Fruit fly (Drosophila melanogaster): ENCODE data around the gene CG45101.

Gene CG45101

dm6 chr3L:11091943-11092609 lies 27.3 kb downstream of the CG45101 start (continued):
- no peak for TF ChIP-seq D (optimal IDR thresholded peaks at IDR 0.05)
- TF ChIP-seq D (GFP tag; optimal IDR thresholded peaks at IDR 0.05) = peak; percentile 5
- TF ChIP-seq BEAF-32 (GFP tag; optimal IDR thresholded peaks at IDR 0.05) = peak; percentile 1
- TF ChIP-seq Hsf (GFP tag; optimal IDR thresholded peaks at IDR 0.05) = peak; percentile 57
- no peak for TF ChIP-seq CG13894 (tag; optimal IDR thresholded peaks at IDR 0.05)
- TF ChIP-seq CG6654 (GFP tag; optimal IDR thresholded peaks at IDR 0.05) = peak; percentile 14
- TF ChIP-seq lov (optimal IDR thresholded peaks at IDR 0.05) = no peak
- 0 out of 3 replicates have a peak, but pooled peaks have one; percentile 5 for TF ChIP-seq lov (GFP tag; IDR thresholded peaks at IDR 0.05)
- peak; percentile 63 for TF ChIP-seq CG33213 (GFP tag; optimal IDR thresholded peaks at IDR 0.05)
- no peak for TF ChIP-seq inv (GFP tag; IDR thresholded peaks at IDR 0.05; ENCODE audit: partially characterized antibody)
- TF ChIP-seq CG8388 (GFP tag; optimal IDR thresholded peaks at IDR 0.05) = no peak
- peak; percentile 27 for TF ChIP-seq Elba2 (GFP tag; optimal IDR thresholded peaks at IDR 0.05)
- TF ChIP-seq CG4617 (GFP tag; optimal IDR thresholded peaks at IDR 0.05; ENCODE audit: borderline replicate concordance) = peak; percentile 94
- no peak for TF ChIP-seq GATAe (GFP tag; conservative IDR thresholded peaks at IDR 0.05)
- peak; percentile 53 for TF ChIP-seq Rfx (GFP tag; IDR thresholded peaks at IDR 0.05)
- peak; percentile 64 for TF ChIP-seq Myb (GFP tag; optimal IDR thresholded peaks at IDR 0.05)
- no peak for TF ChIP-seq cg (GFP tag; optimal IDR thresholded peaks at IDR 0.05)
- no peak for TF ChIP-seq bigmax (GFP tag; optimal IDR thresholded peaks at IDR 0.05)
- peak; percentile 30 for TF ChIP-seq CG17359 (tag; optimal IDR thresholded peaks at IDR 0.05)
- TF ChIP-seq Deaf1 (tag; optimal IDR thresholded peaks at IDR 0.05) = peak; percentile 60
- TF ChIP-seq Hr78 (GFP tag; optimal IDR thresholded peaks at IDR 0.05) = no peak
- no peak for TF ChIP-seq Bgb (GFP tag; IDR thresholded peaks at IDR 0.05; ENCODE audit: partially characterized antibody)
- peak; percentile 55 for TF ChIP-seq ash1 (GFP tag; optimal IDR thresholded peaks at IDR 0.05)
- TF ChIP-seq unpg (GFP tag; optimal IDR thresholded peaks at IDR 0.05) = peak; percentile 35
- TF ChIP-seq ATbp (GFP tag; optimal IDR thresholded peaks at IDR 0.05) = no peak
- TF ChIP-seq CG3065 (GFP tag; optimal IDR thresholded peaks at IDR 0.05) = peak; percentile 34
- TF ChIP-seq disco-r (GFP tag; optimal IDR thresholded peaks at IDR 0.05) = peak; percentile 18
- no peak for TF ChIP-seq Dll (GFP tag; IDR thresholded peaks at IDR 0.05; ENCODE audit: partially characterized antibody)
- no peak for TF ChIP-seq dati (GFP tag; IDR thresholded peaks at IDR 0.05)
- peak; percentile 63 for TF ChIP-seq CHES-1-like (GFP tag; optimal IDR thresholded peaks at IDR 0.05)
- no peak for TF ChIP-seq CG17612 (GFP tag; IDR thresholded peaks at IDR 0.05)
- peak; percentile 19 for TF ChIP-seq gsb-n (tag; optimal IDR thresholded peaks at IDR 0.05)
- peak; percentile 25 for TF ChIP-seq YL-1 (GFP tag; optimal IDR thresholded peaks at IDR 0.05)
- peak; percentile 6 for TF ChIP-seq Oli (tag; optimal IDR thresholded peaks at IDR 0.05)
- TF ChIP-seq CG12104 (GFP tag; optimal IDR thresholded peaks at IDR 0.05) = no peak
- no peak for TF ChIP-seq CG8359 (GFP tag; optimal IDR thresholded peaks at IDR 0.05; ENCODE audit: borderline replicate concordance)
- TF ChIP-seq CG2116 (GFP tag; optimal IDR thresholded peaks at IDR 0.05) = peak; percentile 6
- peak; percentile 22 for TF ChIP-seq CG33557 (GFP tag; optimal IDR thresholded peaks at IDR 0.05)
- TF ChIP-seq CG17802 (tag; optimal IDR thresholded peaks at IDR 0.05) = peak; percentile 12
- no peak for TF ChIP-seq TFAM (GFP tag; optimal IDR thresholded peaks at IDR 0.05)
- 0 out of 3 replicates have a peak, but pooled peaks have one; percentile 46 for TF ChIP-seq CG2199 (GFP tag; IDR thresholded peaks at IDR 0.05)
- peak; percentile 96 for TF ChIP-seq sr (GFP tag; IDR thresholded peaks at IDR 0.05)
- peak; percentile 25 for TF ChIP-seq tx (GFP tag; optimal IDR thresholded peaks at IDR 0.05)
- peak; percentile 68 for TF ChIP-seq Ets65A (GFP tag)
- no peak for TF ChIP-seq wdn (GFP tag; IDR thresholded peaks at IDR 0.05)
- no peak for TF ChIP-seq Usf (GFP tag; optimal IDR thresholded peaks at IDR 0.05)
- peak; percentile 33 for TF ChIP-seq HLHmδ (GFP tag; optimal IDR thresholded peaks at IDR 0.05)
- no peak for TF ChIP-seq CG4730 (GFP tag; IDR thresholded peaks at IDR 0.05)
- TF ChIP-seq CG9215 (GFP tag; IDR thresholded peaks at IDR 0.05) = 0 out of 2 replicates have a peak, but pooled peaks have one; percentile 6

All from whole organism, embryonic.